Worm (Caenorhabditis elegans) whole organism, L4/young adult: ENCODE data around the gene F14H8.4.
"Not testable (repeated sequence)": the region's sequence is repeated elsewhere in the genome, so short reads cannot be mapped to it uniquely, and the experiment has no call there.

Experiments
- dao-5 ChIP-seq: sonication (generic microtip); optimal IDR thresholded peaks from 2 replicates; lab custom pipeline; 2016; ENCODE audit warnings: missing genotype, missing genetic modification characterization, moderate library complexity, missing compliant biosample characterization
- him-1 ChIP-seq: sonication (generic microtip); optimal IDR thresholded peaks from 2 replicates; lab custom pipeline; 2016; ENCODE audit warnings: missing genotype, missing genetic modification reagents, missing genetic modification characterization, missing compliant biosample characterization

DNA sequence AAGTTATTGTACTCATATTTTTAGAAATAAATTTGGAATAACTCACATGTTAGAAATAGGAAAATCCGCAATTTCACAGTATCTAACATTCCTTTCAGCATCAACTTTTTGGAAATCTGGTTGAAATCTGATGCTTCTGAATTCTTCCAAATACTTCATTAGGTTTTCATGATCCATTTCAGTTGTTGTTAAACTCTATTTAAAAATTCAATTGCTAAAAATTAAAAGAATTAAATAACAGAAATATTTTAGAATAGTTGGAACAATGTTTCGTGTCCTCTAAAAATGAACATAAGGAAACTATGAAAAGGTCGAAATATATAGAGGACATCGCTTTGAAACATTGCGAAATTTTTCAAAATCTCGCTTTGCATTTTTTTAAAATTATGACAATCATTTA is 7.7 kb downstream of the F14H8.4 start, which contains the start of gene cng-1:
- TF ChIP-seq him-1, dao-5 (tag; lab: Kevin White, UChicago): not testable (repeated sequence)
